Worm (Caenorhabditis elegans): ENCODE results near the gene ttr-41.

DNA sequence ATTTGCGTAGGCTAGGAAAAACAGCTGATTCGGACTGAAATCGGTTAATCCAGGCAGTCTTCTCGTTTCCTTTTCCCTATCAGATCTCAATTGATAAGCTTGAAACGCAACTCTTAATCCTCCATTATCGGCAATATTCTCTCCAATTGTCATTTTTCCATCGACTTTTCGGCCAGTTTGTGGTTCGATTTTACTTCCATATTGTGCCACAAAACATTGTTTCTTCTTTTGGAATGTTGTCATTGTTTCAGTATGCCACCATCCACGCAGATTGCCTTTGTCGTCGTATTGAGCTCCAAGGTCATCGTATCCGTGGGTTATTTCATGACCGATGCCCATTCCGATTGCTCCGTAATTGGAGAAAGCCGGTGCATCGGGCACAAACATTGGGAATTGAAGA lies 48.1 kb upstream of the ttr-41 start:
- TF ChIP-seq fkh-6 (tag; optimal IDR thresholded peaks at IDR 0.05) (no peak), pha-4 (tag; optimal IDR thresholded peaks at IDR 0.05) (no peak), pqm-1 (tag; optimal IDR thresholded peaks at IDR 0.05) (no peak), ztf-16 (tag; optimal IDR thresholded peaks at IDR 0.05) (no peak), nhr-11 (tag; optimal IDR thresholded peaks at IDR 0.05) (no peak), syd-9 (tag; optimal IDR thresholded peaks at IDR 0.05) (no peak), T23F11.4 (GFP tag; optimal IDR thresholded peaks at IDR 0.05) (no peak), ceh-14 (tag; optimal IDR thresholded peaks at IDR 0.05) (no peak), ceh-9 (tag; optimal IDR thresholded peaks at IDR 0.05) (no peak), tbx-7 (tag; optimal IDR thresholded peaks at IDR 0.05) (no peak), Y22D7AL.16 (tag; optimal IDR thresholded peaks at IDR 0.05) (no peak), madf-2 (tag; optimal IDR thresholded peaks at IDR 0.05) (no peak), fax-1 (tag; optimal IDR thresholded peaks at IDR 0.05) (no peak)
